Worm (Caenorhabditis elegans): Measurements from ENCODE around the gene nspa-2.

nspa-2 gene

ce11 chrV:14928248-14928647, 37.4 kb downstream of the nspa-2 start, which contains the start of gene srg-55:
srg-55 (minus strand) TSS chrV:14928348.
- no peak for TF ChIP-seq nhr-77 (tag; optimal IDR thresholded peaks at IDR 0.05)
- no peak for TF ChIP-seq tbx-2 (tag; optimal IDR thresholded peaks at IDR 0.05)
- TF ChIP-seq vab-15 (tag; optimal IDR thresholded peaks at IDR 0.05): no peak
- no peak for TF ChIP-seq alr-1 (tag; optimal IDR thresholded peaks at IDR 0.05; ENCODE audit: borderline replicate concordance)
- TF ChIP-seq hlh-4 (tag; optimal IDR thresholded peaks at IDR 0.05): no peak
- no peak for TF ChIP-seq lin-15B (tag; optimal IDR thresholded peaks at IDR 0.05)
- TF ChIP-seq ceh-82 (tag; optimal IDR thresholded peaks at IDR 0.05): no peak
- TF ChIP-seq aly-2 (tag; optimal IDR thresholded peaks at IDR 0.05): no peak
- TF ChIP-seq nhr-85 (tag): no peak
- TF ChIP-seq rnt-1 (tag; optimal IDR thresholded peaks at IDR 0.05): no peak
- TF ChIP-seq unc-98 (GFP tag; IDR thresholded peaks at IDR 0.05): no peak
- no peak for TF ChIP-seq C16A3.4 (tag; optimal IDR thresholded peaks at IDR 0.05)
- TF ChIP-seq nhr-19 (GFP tag; conservative IDR thresholded peaks at IDR 0.05): no peak
- TF ChIP-seq mep-1 (tag; optimal IDR thresholded peaks at IDR 0.05): no peak
- no peak for TF ChIP-seq ceh-88 (GFP tag; IDR thresholded peaks at IDR 0.05)
- TF ChIP-seq unc-130 (tag; optimal IDR thresholded peaks at IDR 0.05): no peak
- no peak for TF ChIP-seq nhr-12 (tag; optimal IDR thresholded peaks at IDR 0.05)
- TF ChIP-seq nhr-71 (tag; optimal IDR thresholded peaks at IDR 0.05): no peak
- TF ChIP-seq efl-1 (optimal IDR thresholded peaks at IDR 0.05): no peak
- no peak for TF ChIP-seq efl-1 (GFP tag; optimal IDR thresholded peaks at IDR 0.05 in 1 of 2)

- TF ChIP-seq fkh-10 (GFP tag; optimal IDR thresholded peaks at IDR 0.05) (peak; percentile 50), unc-30 (tag; optimal IDR thresholded peaks at IDR 0.05) (no peak), nhr-11 (tag; optimal IDR thresholded peaks at IDR 0.05) (no peak), lin-39 (tag; optimal IDR thresholded peaks at IDR 0.05) (no peak), lin-14 (GFP tag; optimal IDR thresholded peaks at IDR 0.05) (peak; percentile 86), mab-9 (GFP tag; IDR thresholded peaks at IDR 0.05) (no peak), lin-35 (GFP tag; optimal IDR thresholded peaks at IDR 0.05) (no peak), sox-4 (tag; optimal IDR thresholded peaks at IDR 0.05) (no peak), unc-86 (tag; optimal IDR thresholded peaks at IDR 0.05) (no peak), fos-1 (tag; optimal IDR thresholded peaks at IDR 0.05) (no peak), aha-1 (tag; optimal IDR thresholded peaks at IDR 0.05) (no peak), efl-1 (optimal IDR thresholded peaks at IDR 0.05) (peak in 1 of 2 experiments; percentile 15), efl-1 (GFP tag; optimal IDR thresholded peaks at IDR 0.05 in 1 of 2) (peak; percentile 1 to 60), lin-13 (GFP tag; optimal IDR thresholded peaks at IDR 0.05) (no peak), egl-27 (tag; optimal IDR thresholded peaks at IDR 0.05) (no peak), alr-1 (tag; optimal IDR thresholded peaks at IDR 0.05; ENCODE audit: borderline replicate concordance) (no peak), pag-3 (tag; optimal IDR thresholded peaks at IDR 0.05; ENCODE audit: borderline replicate concordance, insufficient read depth) (no peak), lsy-2 (tag; optimal IDR thresholded peaks at IDR 0.05) (peak in 1 of 2 experiments; percentile 49), dpl-1 (GFP tag; optimal IDR thresholded peaks at IDR 0.05) (peak in 1 of 3 experiments; percentile 7), skn-1 (tag; optimal IDR thresholded peaks at IDR 0.05) (no peak), C04F5.9 (tag; optimal IDR thresholded peaks at IDR 0.05) (no peak), dsc-1 (tag; optimal IDR thresholded peaks at IDR 0.05) (peak; percentile 8), hlh-17 (GFP tag; optimal IDR thresholded peaks at IDR 0.05; ENCODE audit: borderline replicate concordance) (no peak), mep-1 (tag; optimal IDR thresholded peaks at IDR 0.05) (peak; percentile 41), egl-13 (tag; optimal IDR thresholded peaks at IDR 0.05) (no peak), ceh-63 (GFP tag; optimal IDR thresholded peaks at IDR 0.05) (no peak), aly-2 (tag; optimal IDR thresholded peaks at IDR 0.05) (no peak), ceh-82 (tag; optimal IDR thresholded peaks at IDR 0.05) (peak in 1 of 3 experiments; percentile 23), ces-1 (GFP tag; optimal IDR thresholded peaks at IDR 0.05) (no peak), nhr-84 (tag; optimal IDR thresholded peaks at IDR 0.05) (no peak), isw-1 (GFP tag; IDR thresholded peaks at IDR 0.05) (no peak), ama-1 (optimal IDR thresholded peaks at IDR 0.05) (no peak), mef-2 (tag; optimal IDR thresholded peaks at IDR 0.05) (no peak), efl-3 (GFP tag; optimal IDR thresholded peaks at IDR 0.05) (no peak)
These were observed 39.3 kb downstream of the nspa-2 start for ce11 chrV:14930168-14930567.

Measured in whole organism, L1 larva.